Worm (Caenorhabditis elegans): ENCODE measurements around the gene sra-30.

DNA sequence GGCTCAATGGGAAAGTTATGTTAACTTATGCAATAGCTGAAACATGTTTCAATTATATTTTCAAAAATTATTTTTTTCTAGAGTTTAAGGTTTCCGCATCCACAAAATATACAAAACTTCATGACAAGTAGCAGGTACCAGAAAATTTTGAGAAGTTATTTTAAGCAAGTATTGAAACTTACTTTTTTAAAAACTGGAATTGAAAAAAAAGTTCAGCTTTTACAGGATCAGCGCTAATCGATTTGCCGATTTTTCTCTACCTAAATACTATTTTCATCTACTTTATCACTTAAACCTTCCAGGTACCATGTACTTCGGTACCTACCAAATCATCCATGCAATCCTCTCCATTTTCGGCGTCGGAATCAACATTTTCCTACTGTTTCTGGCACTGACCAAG is 23.2 kb downstream of the sra-30 start, which contains the start of gene srd-23:
- TF ChIP-seq hmbx-1 (tag; optimal IDR thresholded peaks at IDR 0.05): no peak
- TF ChIP-seq sea-1 (GFP tag; conservative IDR thresholded peaks at IDR 0.05): no peak
- no peak for TF ChIP-seq ama-1 (optimal IDR thresholded peaks at IDR 0.05)
- no peak for TF ChIP-seq tbx-37 (GFP tag; conservative IDR thresholded peaks at IDR 0.05)
- TF ChIP-seq flt-1 (GFP tag; IDR thresholded peaks at IDR 0.05): no peak
- TF ChIP-seq ets-7 (tag; optimal IDR thresholded peaks at IDR 0.05): no peak
- TF ChIP-seq tra-4 (tag; optimal IDR thresholded peaks at IDR 0.05): no peak
- TF ChIP-seq ceh-13 (GFP tag; optimal IDR thresholded peaks at IDR 0.05): no peak
- no peak for TF ChIP-seq tbx-11 (GFP tag; IDR thresholded peaks at IDR 0.05)

Measured in whole organism, early embryonic.